Fruit fly (Drosophila melanogaster): ENCODE measurements around the gene Kyat.
A peak's percentile ranks its signal among the peaks of the same experiment; 100 is the strongest.

DNA sequence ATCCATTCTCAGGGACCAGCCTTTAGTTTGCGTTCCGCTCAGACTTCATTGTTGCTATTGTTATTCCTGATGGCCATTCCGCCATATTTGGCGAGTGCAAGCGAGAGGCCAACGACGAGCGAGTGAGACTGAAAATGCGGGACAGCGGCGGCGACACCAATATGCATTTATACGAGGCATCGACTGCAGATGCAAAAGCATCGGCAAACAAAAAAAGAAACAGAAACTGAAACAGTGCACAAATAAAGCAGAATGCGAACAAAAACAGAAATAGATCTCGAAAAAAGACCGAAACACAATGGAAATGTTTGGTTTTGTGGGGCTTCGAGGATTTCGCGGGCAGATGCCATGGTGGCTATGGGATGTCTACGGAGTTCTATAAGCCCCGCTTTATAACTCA is 36.8 kb upstream of the Kyat start:
- TF ChIP-seq D1 (tag; optimal IDR thresholded peaks at IDR 0.05) (peak; percentile 6), rn (GFP tag; IDR thresholded peaks at IDR 0.05) (no peak), CG34367 (tag; optimal IDR thresholded peaks at IDR 0.05) (peak; percentile 33), CG32121 (GFP tag; IDR thresholded peaks at IDR 0.05) (0 out of 2 replicates have a peak, but pooled peaks have one; percentile 16), Ets98B (GFP tag; IDR thresholded peaks at IDR 0.05) (peak; percentile 29; the same call in 1 of the 2 replicates), EcR (GFP tag; optimal IDR thresholded peaks at IDR 0.05) (peak; percentile 69), fd96Ca (GFP tag; IDR thresholded peaks at IDR 0.05) (peak; percentile 40; the same call in 1 of the 3 replicates), Pif1B (GFP tag; optimal IDR thresholded peaks at IDR 0.05) (no peak), CG14655 (GFP tag; optimal IDR thresholded peaks at IDR 0.05) (no peak), CG9948 (tag; optimal IDR thresholded peaks at IDR 0.05) (no peak), Pif1A (GFP tag; optimal IDR thresholded peaks at IDR 0.05) (peak; percentile 5), CG12605 (GFP tag; IDR thresholded peaks at IDR 0.05) (peak; percentile 38; the same call in 1 of the 2 replicates), CG15710 (tag; optimal IDR thresholded peaks at IDR 0.05) (peak; percentile 27)

All from whole organism, pupa.